Worm (Caenorhabditis elegans): ENCODE measurements around the gene egl-38.

Gene egl-38

ce11 chrIV:10110417-10110816, at the start of gene egl-38:
Gene egl-38, minus strand, starts transcription at chrIV:10110517.
- TF ChIP-seq unc-62 (GFP tag; optimal IDR thresholded peaks at IDR 0.05): no peak

- no peak for TF ChIP-seq unc-62 (GFP tag; optimal IDR thresholded peaks at IDR 0.05)
Observed at ce11 chrIV:10157489-10158088, 47.3 kb upstream of the egl-38 start, which contains the start of gene ttr-53. Gene ttr-53, plus strand, starts transcription at chrIV:10158038.

DNA sequence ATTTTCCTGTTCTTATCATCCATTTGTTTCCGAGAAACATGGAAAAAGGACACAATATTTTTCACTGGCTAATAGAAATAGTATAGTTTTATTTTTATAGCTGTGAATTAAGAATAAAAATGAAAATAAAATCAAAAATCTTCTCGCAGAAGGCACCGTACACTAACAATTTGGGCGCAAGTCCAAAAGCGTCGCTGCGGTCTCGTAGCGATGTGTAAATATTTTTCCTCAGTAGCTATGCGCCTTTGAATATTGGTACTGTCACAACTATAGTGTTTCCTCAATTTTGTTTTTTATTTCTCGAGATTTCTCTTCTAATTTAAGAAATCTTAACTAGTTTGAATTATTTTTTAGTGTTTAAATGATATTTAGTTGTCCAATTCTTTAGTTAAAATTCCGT, 46.7 kb upstream of the egl-38 start:
- TF ChIP-seq unc-62 (GFP tag; optimal IDR thresholded peaks at IDR 0.05): no peak

DNA sequence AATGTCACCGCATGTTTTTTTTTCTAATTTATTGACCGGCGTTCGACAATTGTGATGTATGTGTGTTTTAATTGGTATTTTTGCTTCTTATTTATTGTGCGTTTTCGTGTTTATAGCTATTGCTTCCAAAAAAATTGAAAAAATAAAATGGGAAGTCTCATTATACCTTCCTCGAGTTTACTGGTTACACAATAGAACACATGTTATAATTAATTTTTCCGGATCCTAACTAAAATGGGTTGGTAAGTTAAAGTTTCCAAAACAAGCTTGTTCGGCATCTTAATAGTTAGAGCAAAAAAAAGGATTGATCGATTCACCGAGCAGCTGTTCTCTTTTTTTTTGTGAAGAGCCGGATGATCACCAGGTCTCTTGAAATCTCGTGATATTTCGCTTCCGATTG, 45.2 kb upstream of the egl-38 start, which contains the start of gene ttr-54:
Gene ttr-54 (plus strand): TSS at position 301 of the 400 bp plus-strand sequence.
- no peak for TF ChIP-seq unc-62 (GFP tag; optimal IDR thresholded peaks at IDR 0.05)

DNA sequence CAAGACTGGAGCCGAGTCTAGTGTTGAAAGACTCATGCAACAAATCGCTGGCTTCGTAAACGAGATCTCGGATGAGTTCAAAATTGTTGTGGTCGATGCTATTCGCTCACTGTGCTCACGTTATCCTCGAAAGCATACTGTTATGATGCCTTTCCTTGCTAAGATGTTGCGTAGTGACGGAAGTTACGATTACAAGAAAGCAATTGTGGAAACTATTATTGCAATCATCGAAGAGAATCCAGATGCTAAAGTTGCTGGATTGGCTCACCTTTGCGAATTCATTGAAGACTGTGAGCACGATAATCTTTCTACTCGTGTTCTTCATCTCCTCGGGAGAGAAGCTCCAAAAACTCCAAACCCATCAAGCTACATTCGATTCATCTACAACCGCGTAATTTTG, 43.2 kb upstream of the egl-38 start:
- TF ChIP-seq unc-62 (GFP tag; optimal IDR thresholded peaks at IDR 0.05): no peak

ce11 chrIV:10151439-10151997, 41.2 kb upstream of the egl-38 start, which contains the start of gene copg-1:
Gene copg-1, plus strand, starts transcription at chrIV:10151947.
- no peak for TF ChIP-seq unc-62 (GFP tag; optimal IDR thresholded peaks at IDR 0.05)

ce11 chrIV:10150552-10151004, 40.3 kb upstream of the egl-38 start, which contains the start of gene tsp-12:
Gene tsp-12, minus strand, starts transcription at chrIV:10150602.
- TF ChIP-seq unc-62 (GFP tag; optimal IDR thresholded peaks at IDR 0.05): no peak

- TF ChIP-seq unc-62 (GFP tag; optimal IDR thresholded peaks at IDR 0.05): no peak
Observed at ce11 chrIV:10148938-10149337, 38.6 kb upstream of the egl-38 start, which contains the start of gene pigs-1. Gene pigs-1, minus strand, starts transcription at chrIV:10149038.

- no peak for TF ChIP-seq unc-62 (GFP tag; optimal IDR thresholded peaks at IDR 0.05)
Observed at ce11 chrIV:10146885-10147284, 36.6 kb upstream of the egl-38 start, which contains the start of gene T14G10.8. Gene T14G10.8, minus strand, starts transcription at chrIV:10146985.

DNA sequence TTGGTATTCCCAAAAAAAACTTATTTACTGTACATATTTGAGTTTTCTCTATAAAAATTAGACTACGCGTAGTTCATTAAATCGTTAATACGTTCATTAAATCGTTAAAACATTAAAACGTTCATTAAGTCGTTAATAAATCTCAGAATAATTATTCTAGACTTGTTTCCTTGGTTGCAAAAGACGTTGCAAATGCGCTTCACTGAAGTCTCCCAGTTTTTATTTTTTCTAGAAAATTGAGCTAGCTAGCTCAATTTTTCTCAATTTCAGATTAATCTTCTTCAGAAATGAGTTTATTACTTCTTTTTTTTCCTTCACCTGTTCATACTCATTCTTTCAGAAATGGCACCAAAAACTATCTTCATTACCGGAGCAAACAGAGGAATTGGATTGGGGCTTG, 34.6 kb upstream of the egl-38 start:
- TF ChIP-seq unc-62 (GFP tag; optimal IDR thresholded peaks at IDR 0.05): no peak

ce11 chrIV:10144487-10144886, 34.2 kb upstream of the egl-38 start:
- TF ChIP-seq unc-62 (GFP tag; optimal IDR thresholded peaks at IDR 0.05): no peak

DNA sequence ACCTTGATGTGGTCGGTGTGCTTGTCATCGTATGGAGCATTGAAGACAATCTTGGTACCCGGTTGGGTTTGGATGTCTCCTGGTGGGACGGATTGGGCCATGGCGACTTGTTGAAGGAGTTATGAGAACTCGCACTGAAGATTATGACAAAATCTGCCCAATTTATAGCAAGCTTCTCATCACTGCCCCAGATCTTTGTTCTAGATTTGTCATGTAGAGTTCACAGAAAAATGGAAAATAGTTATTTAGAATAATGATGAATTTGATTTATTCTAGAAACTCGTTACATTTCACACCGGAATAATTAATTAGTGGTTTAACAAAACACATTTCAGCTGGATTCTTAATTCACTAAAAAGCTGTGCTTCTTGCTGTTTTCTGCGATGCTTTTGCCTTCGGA, 33.3 kb upstream of the egl-38 start, which contains the start of gene msp-38:
Gene msp-38 (minus strand): TSS at position 101 of the 400 bp plus-strand sequence.
- TF ChIP-seq unc-62 (GFP tag; optimal IDR thresholded peaks at IDR 0.05): no peak

ce11 chrIV:10141930-10142505, 31.7 kb upstream of the egl-38 start, which contains the start of the genes gst-2, gst-4 and dhs-12:
Gene gst-2, minus strand, starts transcription at chrIV:10142061.
Gene gst-4, plus strand, starts transcription at chrIV:10142225.
Gene dhs-12, plus strand, starts transcription at chrIV:10142455.
- no peak for TF ChIP-seq unc-62 (GFP tag; optimal IDR thresholded peaks at IDR 0.05)

DNA sequence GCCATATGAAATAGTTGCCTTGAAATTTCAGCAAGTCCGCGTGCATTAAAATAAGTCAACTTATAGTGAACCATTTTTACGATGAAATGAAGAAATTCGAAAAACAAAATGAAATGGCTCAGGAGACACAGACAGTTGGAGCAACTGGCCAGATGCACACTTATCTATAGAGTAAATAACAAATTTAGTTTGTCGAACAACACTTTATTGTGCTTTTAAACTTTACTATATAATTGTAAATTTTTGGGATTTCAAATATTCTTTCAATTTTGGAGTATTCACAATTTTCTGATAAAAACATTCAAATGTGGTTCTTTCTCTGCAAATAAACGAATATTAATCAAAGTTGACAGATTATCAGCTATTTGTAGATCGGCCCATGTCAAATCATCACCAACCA, 29.8 kb upstream of the egl-38 start, which contains the start of gene gst-3:
Gene gst-3 (minus strand): TSS at position 101 of the 400 bp plus-strand sequence.
- no peak for TF ChIP-seq unc-62 (GFP tag; optimal IDR thresholded peaks at IDR 0.05)

DNA sequence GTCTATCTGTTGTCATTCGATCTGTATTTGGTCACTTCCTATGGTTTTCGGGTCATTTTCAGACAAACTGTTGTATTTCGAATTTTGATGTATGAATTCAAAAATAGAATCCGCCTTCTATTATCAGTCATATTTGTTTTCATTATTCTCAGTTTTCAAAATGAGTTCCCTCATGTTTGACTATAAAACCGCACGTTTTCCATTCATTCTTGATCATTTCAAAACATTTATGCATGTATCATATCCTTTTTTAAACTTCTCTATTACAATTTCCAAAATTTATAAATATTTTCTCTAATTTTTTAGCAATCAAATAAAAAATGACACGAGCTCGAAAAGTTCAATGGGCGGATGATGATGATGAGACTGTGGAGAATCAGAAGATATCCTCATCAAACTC, 27.5 kb upstream of the egl-38 start, which contains the start of gene K08F4.12:
Gene K08F4.12 (plus strand): TSS at position 301 of the 400 bp plus-strand sequence.
- TF ChIP-seq unc-62 (GFP tag; optimal IDR thresholded peaks at IDR 0.05): no peak

ce11 chrIV:10135817-10136216, 25.5 kb upstream of the egl-38 start, which contains the start of gene K08F4.5:
Gene K08F4.5, minus strand, starts transcription at chrIV:10135917.
- TF ChIP-seq unc-62 (GFP tag; optimal IDR thresholded peaks at IDR 0.05): no peak

Measured in whole organism, dauer.